Fruit fly (Drosophila melanogaster) whole organism, wandering third instar larva: Measurements from ENCODE around the gene CG18598.

ENCODE experiments used
- CG9705 ChIP-seq: fragments of 200-800 bp; sonication (Bioruptor generic); optimal IDR thresholded peaks from 2 replicates; lab custom pipeline; 2018; ENCODE audit warnings: missing biosample characterization, mild to moderate bottlenecking, missing genetic modification characterization
- Dfd ChIP-seq: fragments of >200 bp; optimal IDR thresholded peaks from 2 replicates; lab custom pipeline; 2017; ENCODE audit warnings: missing biosample characterization, missing genetic modification characterization
- GATAd ChIP-seq: sonication (Bioruptor generic); optimal IDR thresholded peaks from 2 replicates; lab custom pipeline; 2016; ENCODE audit warnings: missing biosample characterization, missing genetic modification characterization
- N ChIP-seq: fragments of >200 bp; optimal IDR thresholded peaks from 2 replicates; lab custom pipeline; 2018; ENCODE audit warnings: missing biosample characterization, missing external identifiers, missing genetic modification characterization
- OdsH ChIP-seq: fragments of 200-800 bp; sonication (Bioruptor generic); optimal IDR thresholded peaks from 2 replicates; lab custom pipeline; 2016; ENCODE audit warnings: missing biosample characterization, mild to moderate bottlenecking, missing genetic modification characterization
- Rel ChIP-seq, 2 experiments: fragments of 200-800 bp; sonication (Bioruptor generic) in 1 of 2; optimal IDR thresholded peaks; 2 replicates in 1 of 2; 3 replicates in 1 of 2; lab custom pipeline; 2016 to 2019; ENCODE audit warnings: mild to moderate bottlenecking in 2 of 2, missing biosample characterization in 2 of 2, missing genetic modification characterization in 2 of 2, moderate library complexity in 1 of 2
- Vsx2 ChIP-seq: fragments of 200-300, 225-300 bp; sonication (Bioruptor generic); optimal IDR thresholded peaks from 2 replicates; lab custom pipeline; 2018; ENCODE audit warnings: missing biosample characterization, missing genetic modification characterization; ENCODE audit not compliant: partially characterized antibody
- fru ChIP-seq: fragments of 200-800 bp; sonication (Bioruptor generic); optimal IDR thresholded peaks from 3 replicates; lab custom pipeline; 2016; ENCODE audit warnings: missing biosample characterization, mild to moderate bottlenecking, missing genetic modification characterization
- rgr ChIP-seq: fragments of 200-800 bp; sonication (Bioruptor generic); optimal IDR thresholded peaks from 3 replicates; lab custom pipeline; 2016; ENCODE audit warnings: missing biosample characterization, mild to moderate bottlenecking, missing genetic modification characterization
- usp ChIP-seq: fragments of >200 bp; optimal IDR thresholded peaks from 2 replicates; lab custom pipeline; 2017; ENCODE audit warnings: missing biosample characterization, missing genetic modification characterization
- woc ChIP-seq: sonication (Bioruptor generic); optimal IDR thresholded peaks from 2 replicates; lab custom pipeline; 2016; ENCODE audit warnings: missing biosample characterization, mild to moderate bottlenecking, missing genetic modification characterization

DNA sequence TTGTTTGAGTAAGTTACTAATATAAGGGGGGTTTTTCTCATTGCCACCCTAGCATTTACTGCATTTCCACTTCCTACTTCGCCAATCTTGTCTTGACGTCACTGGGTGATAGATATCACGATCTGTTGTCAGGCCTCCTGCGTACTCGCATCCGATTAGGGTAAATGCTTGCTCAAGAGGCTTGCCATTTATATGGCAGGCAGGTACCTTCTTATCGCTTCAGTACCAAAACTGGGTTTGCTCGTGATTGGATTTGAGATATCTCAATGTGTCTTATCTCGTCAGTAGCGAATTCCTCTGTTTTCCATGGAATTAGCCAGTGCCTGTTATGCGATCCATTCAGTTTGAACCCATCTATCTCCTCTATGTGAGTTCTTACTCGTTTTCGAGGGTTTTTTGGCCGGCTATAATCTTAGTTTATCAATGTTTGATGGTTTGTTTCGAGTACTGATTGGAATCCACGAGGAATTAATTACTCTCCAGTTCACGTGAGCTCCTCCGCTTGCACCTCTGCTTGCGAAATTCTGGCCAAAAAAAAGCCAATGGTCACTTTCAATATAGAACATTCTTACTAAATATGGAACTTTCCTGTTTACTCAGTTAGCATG, 30.1 kb downstream of the CG18598 start:
- TF ChIP-seq Rel (GFP tag; optimal IDR thresholded peaks at IDR 0.05; lab: Kevin White, UChicago) (no peak), Rel (tag; optimal IDR thresholded peaks at IDR 0.05; lab: Kevin White, UChicago) (peak; percentile 3), rgr (GFP tag; lab: Kevin White, UChicago) (no peak), fru (GFP tag; lab: Kevin White, UChicago) (no peak), Dfd (no peak), OdsH (GFP tag; lab: Kevin White, UChicago) (no peak), woc (GFP tag; lab: Kevin White, UChicago) (no peak), N (GFP tag; lab: Kevin White, UChicago) (no peak), GATAd (GFP tag; lab: Kevin White, UChicago) (no peak), Vsx2 (no peak), usp (no peak), CG9705 (GFP tag; lab: Kevin White, UChicago) (no peak)
